In genomic region chr3R:14364156-14364555, dm6 we compare ENCODE assay signal across 3 fruit fly cellular contexts.
TF ChIP-seq lines count a peak whose summit lies in the region.

No protein-coding gene starts in this region.

- no peak for TF ChIP-seq CTCF in whole organism, embryonic (GFP tag; optimal IDR thresholded peaks at IDR 0.05; lab: Kevin White, UChicago)

TF ChIP-seq in whole organism, adult, 20 proteins besides CTCF, POLR2A, EP300 and RAD21:
- TF ChIP-seq CG12768 (GFP tag; optimal IDR thresholded peaks at IDR 0.05; lab: Kevin White, UChicago) = peak; percentile 44
- no peak for TF ChIP-seq CG1620 (GFP tag; optimal IDR thresholded peaks at IDR 0.05; lab: Kevin White, UChicago)
- peak; percentile 19 for TF ChIP-seq cic (GFP tag; optimal IDR thresholded peaks at IDR 0.05; lab: Kevin White, UChicago)

TF ChIP-seq in whole organism, embryonic, 481 proteins besides CTCF, POLR2A, EP300 and RAD21:
- TF ChIP-seq CG2199 (GFP tag; IDR thresholded peaks at IDR 0.05; lab: Robert Waterston, UW) = 0 out of 3 replicates have a peak, but pooled peaks have one; percentile 18
- no peak for TF ChIP-seq lab (GFP tag; optimal IDR thresholded peaks at IDR 0.05; lab: Kevin White, UChicago)
- TF ChIP-seq D19B (GFP tag; optimal IDR thresholded peaks at IDR 0.05; lab: Kevin White, UChicago) = no peak
- no peak for TF ChIP-seq zf30C (GFP tag; optimal IDR thresholded peaks at IDR 0.05; lab: Kevin White, UChicago)
- no peak for TF ChIP-seq CG2712 (tag; optimal IDR thresholded peaks at IDR 0.05; lab: Kevin White, UChicago)
- TF ChIP-seq gsb (GFP tag; IDR thresholded peaks at IDR 0.05; lab: Robert Waterston, UW) = no peak
- no peak for TF ChIP-seq B-H1 (GFP tag; IDR thresholded peaks at IDR 0.05; lab: Robert Waterston, UW)
- TF ChIP-seq CG11456 (GFP tag; IDR thresholded peaks at IDR 0.05; lab: Robert Waterston, UW) = 0 out of 3 replicates have a peak, but pooled peaks have one; percentile 25
- no peak for TF ChIP-seq esg (GFP tag; conservative IDR thresholded peaks at IDR 0.05; lab: Robert Waterston, UW)
- TF ChIP-seq sug (tag; optimal IDR thresholded peaks at IDR 0.05; lab: Kevin White, UChicago) = peak; percentile 71
- no peak for TF ChIP-seq da (GFP tag; optimal IDR thresholded peaks at IDR 0.05; lab: Kevin White, UChicago)
- no peak for TF ChIP-seq knrl (GFP tag; IDR thresholded peaks at IDR 0.05; lab: Robert Waterston, UW; ENCODE audit: partially characterized antibody)
- TF ChIP-seq chinmo (GFP tag; IDR thresholded peaks at IDR 0.05; lab: Robert Waterston, UW; ENCODE audit: partially characterized antibody) = 0 out of 4 replicates have a peak, but pooled peaks have one; percentile 28
- no peak for TF ChIP-seq sna (GFP tag; IDR thresholded peaks at IDR 0.05; lab: Robert Waterston, UW; ENCODE audit: partially characterized antibody)
- no peak for TF ChIP-seq lov (optimal IDR thresholded peaks at IDR 0.05; lab: Kevin White, UChicago)
- TF ChIP-seq lov (GFP tag; IDR thresholded peaks at IDR 0.05; lab: Robert Waterston, UW) = no peak
- TF ChIP-seq MBD-R2 (GFP tag; IDR thresholded peaks at IDR 0.05; lab: Robert Waterston, UW) = no peak
- peak; percentile 37 for TF ChIP-seq CG34376 (GFP tag; optimal IDR thresholded peaks at IDR 0.05; lab: Kevin White, UChicago)
- peak; percentile 58 for TF ChIP-seq abd-A (tag; optimal IDR thresholded peaks at IDR 0.05; lab: Kevin White, UChicago)
- no peak for TF ChIP-seq jing (GFP tag; optimal IDR thresholded peaks at IDR 0.05; lab: Kevin White, UChicago)
- TF ChIP-seq H2.0 (GFP tag; IDR thresholded peaks at IDR 0.05; lab: Robert Waterston, UW) = 0 out of 2 replicates have a peak, but pooled peaks have one; percentile 4
- TF ChIP-seq CG1603 (tag; optimal IDR thresholded peaks at IDR 0.05; lab: Kevin White, UChicago) = no peak
- TF ChIP-seq Abd-B (GFP tag; optimal IDR thresholded peaks at IDR 0.05; lab: Kevin White, UChicago) = peak; percentile 33
- no peak for TF ChIP-seq CG8089 (GFP tag; optimal IDR thresholded peaks at IDR 0.05; lab: Kevin White, UChicago)
- peak; percentile 51 for TF ChIP-seq kay (GFP tag; optimal IDR thresholded peaks at IDR 0.05; lab: Kevin White, UChicago)
- no peak for TF ChIP-seq Med (GFP tag; lab: Kevin White, UChicago)
- peak; percentile 79 for TF ChIP-seq crol (GFP tag; IDR thresholded peaks at IDR 0.05; lab: Robert Waterston, UW)
- TF ChIP-seq CG7271 (tag; optimal IDR thresholded peaks at IDR 0.05; lab: Kevin White, UChicago) = no peak
- TF ChIP-seq CG6175 (GFP tag; IDR thresholded peaks at IDR 0.05; lab: Robert Waterston, UW) = peak; percentile 76; the same call in 1 of the 3 replicates
- TF ChIP-seq Nf-YA (GFP tag; IDR thresholded peaks at IDR 0.05; lab: Robert Waterston, UW) = no peak
- TF ChIP-seq CG11504 (tag; optimal IDR thresholded peaks at IDR 0.05; lab: Kevin White, UChicago) = peak; percentile 28

TF ChIP-seq in whole organism, prepupa, 60 proteins besides CTCF, POLR2A, EP300 and RAD21:
- TF ChIP-seq Blimp-1 (GFP tag; optimal IDR thresholded peaks at IDR 0.05; lab: Kevin White, UChicago) = no peak
- TF ChIP-seq eg (GFP tag; IDR thresholded peaks at IDR 0.05; lab: Robert Waterston, UW) = 0 out of 3 replicates have a peak, but pooled peaks have one; percentile 24
- peak in 1 of 2 experiments; percentile 47 for TF ChIP-seq ss (GFP tag; optimal IDR thresholded peaks at IDR 0.05; lab: Kevin White, UChicago)
- TF ChIP-seq CG6163 (GFP tag; IDR thresholded peaks at IDR 0.05; lab: Robert Waterston, UW) = 0 out of 3 replicates have a peak, but pooled peaks have one; percentile 23
- TF ChIP-seq esn (GFP tag; optimal IDR thresholded peaks at IDR 0.05; lab: Kevin White, UChicago) = no peak
- no peak for TF ChIP-seq acj6 (GFP tag; optimal IDR thresholded peaks at IDR 0.05; lab: Kevin White, UChicago)
- TF ChIP-seq Gug (GFP tag; IDR thresholded peaks at IDR 0.05; lab: Robert Waterston, UW) = 0 out of 2 replicates have a peak, but pooled peaks have one; percentile 10
